Worm (Caenorhabditis elegans) whole organism, L3 larva: ENCODE data around the gene T23B12.6.

Experiments used
- ama-1 ChIP-seq: fragments of 150-350 bp; optimal IDR thresholded peaks from 2 replicates; lab custom pipeline; 2018
- elt-2 ChIP-seq: sonication (generic microtip); optimal IDR thresholded peaks from 2 replicates; lab custom pipeline; 2016; ENCODE audit warnings: missing genetic modification reagents, mild to moderate bottlenecking, missing genetic modification characterization, missing compliant biosample characterization
- fos-1 ChIP-seq: fragments of 150-350 bp; optimal IDR thresholded peaks from 2 replicates; lab custom pipeline; 2014; ENCODE audit warnings: missing biosample characterization, missing genetic modification characterization
- lin-39 ChIP-seq: fragments of 150-350 bp; optimal IDR thresholded peaks from 2 replicates; lab custom pipeline; 2018; ENCODE audit warnings: missing biosample characterization, missing genetic modification reagents, missing genetic modification characterization
- mml-1 ChIP-seq: fragments of 150-350 bp; sonication (generic microtip); optimal IDR thresholded peaks from 3 replicates; lab custom pipeline; 2014; ENCODE audit warnings: missing biosample characterization, missing genetic modification characterization
- nhr-237 ChIP-seq: fragments of 150-350 bp; optimal IDR thresholded peaks from 2 replicates; lab custom pipeline; 2014; ENCODE audit warnings: missing biosample characterization, missing genetic modification characterization
- nhr-28 ChIP-seq: fragments of 150-350 bp; optimal IDR thresholded peaks from 2 replicates; lab custom pipeline; 2014; ENCODE audit warnings: missing biosample characterization, missing genetic modification characterization

ce11 chrV:8450690-8451089, 9.5 kb downstream of the T23B12.6 start:
- no peak for TF ChIP-seq ama-1 (lab: Kevin White, UChicago)
- TF ChIP-seq fos-1, result no peak
- TF ChIP-seq nhr-28, result no peak
- TF ChIP-seq lin-39 (tag; lab: Kevin White, UChicago), result no peak
- no peak for TF ChIP-seq mml-1 (tag; lab: Kevin White, UChicago)
- no peak for TF ChIP-seq nhr-237 (tag; lab: Kevin White, UChicago)
- TF ChIP-seq elt-2 (tag; lab: Kevin White, UChicago), result no peak
